Comparison of ENCODE assay signal across 4 worm cellular contexts in genomic region chrV:20104417-20104816, ce11.
TF ChIP-seq lines count a peak whose summit lies in the region.

No protein-coding gene starts in this region.

TF ChIP-seq in whole organism, L3 larva, 47 proteins besides CTCF, POLR2A, EP300 and RAD21:
- no peak for TF ChIP-seq daf-12 (tag; optimal IDR thresholded peaks at IDR 0.05; lab: Kevin White, UChicago)
- TF ChIP-seq lin-39 (tag; optimal IDR thresholded peaks at IDR 0.05; lab: Kevin White, UChicago), result no peak
- TF ChIP-seq egl-5 (tag; optimal IDR thresholded peaks at IDR 0.05; lab: Kevin White, UChicago), result no peak
- TF ChIP-seq mml-1 (tag; optimal IDR thresholded peaks at IDR 0.05; lab: Kevin White, UChicago), result no peak
- TF ChIP-seq ceh-28 (tag; optimal IDR thresholded peaks at IDR 0.05; lab: Kevin White, UChicago), result peak; percentile 94
TF ChIP-seq in whole organism, L3 larva: peak in this region for 1.

TF ChIP-seq in whole organism, L4 larva, 104 proteins besides CTCF, POLR2A, EP300 and RAD21:
- TF ChIP-seq Y75B8A.6 (GFP tag; IDR thresholded peaks at IDR 0.05; lab: Robert Waterston, UW), result no peak
- TF ChIP-seq ceh-28 (tag; optimal IDR thresholded peaks at IDR 0.05; lab: Kevin White, UChicago), result peak; percentile 84

TF ChIP-seq in whole organism, late embryonic, 69 proteins besides CTCF, POLR2A, EP300 and RAD21:
- no peak for TF ChIP-seq fkh-10 (GFP tag; optimal IDR thresholded peaks at IDR 0.05; lab: Kevin White, UChicago)
- TF ChIP-seq ceh-48 (tag; optimal IDR thresholded peaks at IDR 0.05; lab: Kevin White, UChicago), result peak; percentile 52
TF ChIP-seq in whole organism, late embryonic: peak in this region for 1.

TF ChIP-seq in whole organism, midembryonic, 9 proteins besides CTCF, POLR2A, EP300 and RAD21:
- TF ChIP-seq ref-1 (GFP tag; conservative IDR thresholded peaks at IDR 0.05; lab: Robert Waterston, UW), result no peak
- TF ChIP-seq T22C8.4 (GFP tag; IDR thresholded peaks at IDR 0.05; lab: Robert Waterston, UW), result peak; percentile 45; the same call in 1 of the 2 replicates
